Fruit fly (Drosophila melanogaster) whole organism, embryonic: ENCODE results near the gene Ddc.

Experiments
- Adf1 ChIP-seq: fragments of 200-800 bp; sonication (Bioruptor generic); IDR thresholded peaks from 2 replicates; pipeline ENCODE4 v1.3.6; 2022; ENCODE audit warnings: missing biosample characterization, missing genetic modification characterization
- BEAF-32 ChIP-seq: fragments of 200-800 bp; sonication (Bioruptor generic); optimal IDR thresholded peaks from 3 replicates; lab custom pipeline; 2017; ENCODE audit warnings: missing biosample characterization, missing genetic modification characterization, mild to moderate bottlenecking, moderate library complexity, missing genetic modification reagents
- CG1024 ChIP-seq: fragments of 200-800 bp; sonication (Bioruptor generic); IDR thresholded peaks from 2 replicates; pipeline ENCODE4 v1.3.6; 2022; ENCODE audit warnings: missing biosample characterization, missing genetic modification characterization
- CG10274 ChIP-seq: fragments of 200-800 bp; sonication (Bioruptor generic); optimal IDR thresholded peaks from 3 replicates; lab custom pipeline; 2017; ENCODE audit warnings: missing biosample characterization, mild to moderate bottlenecking, missing genetic modification characterization
- CG10654 ChIP-seq: fragments of 200-800 bp; sonication (Bioruptor generic); optimal IDR thresholded peaks from 2 replicates; lab custom pipeline; 2016; ENCODE audit warnings: missing biosample characterization, missing genetic modification characterization
- CG14710 ChIP-seq: fragments of 200-800 bp; sonication (Bioruptor generic); optimal IDR thresholded peaks from 3 replicates; lab custom pipeline; 2019; ENCODE audit warnings: missing biosample characterization, mild to moderate bottlenecking, missing genetic modification characterization, moderate library complexity
- CG14965 ChIP-seq: fragments of 200-800 bp; sonication (Bioruptor generic); optimal IDR thresholded peaks from 2 replicates; lab custom pipeline; 2016; ENCODE audit warnings: missing biosample characterization, missing genetic modification characterization, borderline replicate concordance
- CG15269 ChIP-seq: fragments of 200-800 bp; sonication (Bioruptor generic); optimal IDR thresholded peaks from 2 replicates; lab custom pipeline; 2018; ENCODE audit warnings: missing biosample characterization, mild to moderate bottlenecking, missing genetic modification characterization, moderate library complexity
- CG1647 ChIP-seq: fragments of 200-800 bp; sonication (Bioruptor generic); optimal IDR thresholded peaks from 3 replicates; lab custom pipeline; 2016; ENCODE audit warnings: missing biosample characterization, missing genetic modification characterization
- CG16813 ChIP-seq: fragments of 200-800 bp; sonication (Bioruptor generic); IDR thresholded peaks from 3 replicates; pipeline ENCODE4 v1.3.6; 2022; ENCODE audit warnings: missing biosample characterization, missing genetic modification characterization; ENCODE audit not compliant: partially characterized antibody
- CG17912 ChIP-seq: fragments of 200-800 bp; sonication (Bioruptor generic); optimal IDR thresholded peaks from 2 replicates; lab custom pipeline; 2018; ENCODE audit warnings: missing biosample characterization, mild to moderate bottlenecking, missing genetic modification characterization
- CG1832 ChIP-seq: fragments of 200-800 bp; sonication (Bioruptor generic); optimal IDR thresholded peaks from 2 replicates; lab custom pipeline; 2017; ENCODE audit warnings: missing biosample characterization, mild to moderate bottlenecking, missing genetic modification characterization, inconsistent platforms
- CG6272 ChIP-seq: fragments of 200-800 bp; sonication (Bioruptor generic); IDR thresholded peaks from 2 replicates; pipeline ENCODE4 v1.3.6; 2022; ENCODE audit warnings: missing biosample characterization, missing genetic modification characterization
- CG7556 ChIP-seq: fragments of 200-800 bp; sonication (Bioruptor generic); optimal IDR thresholded peaks from 2 replicates; lab custom pipeline; 2017; ENCODE audit warnings: missing biosample characterization, mild to moderate bottlenecking, missing genetic modification characterization
- CG9609 ChIP-seq: fragments of 200-800 bp; sonication (Bioruptor generic); optimal IDR thresholded peaks from 3 replicates; lab custom pipeline; 2016; ENCODE audit warnings: missing biosample characterization, missing genetic modification characterization
- D ChIP-seq, 2 experiments: fragments of 200-800 bp in 1 of 2; fragments of >200 bp in 1 of 2; sonication (Bioruptor generic) in 1 of 2; optimal IDR thresholded peaks; 2 replicates in 1 of 2; 3 replicates in 1 of 2; lab custom pipeline; 2017; ENCODE audit warnings: mild to moderate bottlenecking in 1 of 2, missing biosample characterization in 1 of 2, missing genetic modification characterization in 1 of 2, missing genetic modification reagents in 1 of 2
- Fer2 ChIP-seq: fragments of 200-800 bp; sonication (Bioruptor generic); optimal IDR thresholded peaks from 2 replicates; lab custom pipeline; 2018; ENCODE audit warnings: missing biosample characterization, mild to moderate bottlenecking, missing genetic modification characterization, moderate library complexity
- Gug ChIP-seq: fragments of 200-800 bp; sonication (Bioruptor generic); IDR thresholded peaks from 4 replicates; pipeline ENCODE4 v1.3.6; 2022; ENCODE audit warnings: missing biosample characterization, missing genetic modification characterization
- Hey ChIP-seq: fragments of 200-800 bp; sonication (Bioruptor generic); optimal IDR thresholded peaks from 3 replicates; lab custom pipeline; 2018; ENCODE audit warnings: missing biosample characterization, mild to moderate bottlenecking, missing genetic modification characterization
- Mes4 ChIP-seq: fragments of 200-800 bp; sonication (Bioruptor generic); optimal IDR thresholded peaks from 2 replicates; lab custom pipeline; 2016; ENCODE audit warnings: missing biosample characterization, missing genetic modification characterization
- Nf-YA ChIP-seq: fragments of 200-800 bp; sonication (Bioruptor generic); IDR thresholded peaks from 2 replicates; pipeline ENCODE4 v1.3.6; 2022; ENCODE audit warnings: missing biosample characterization, missing genetic modification characterization
- Oaz ChIP-seq: fragments of 200-800 bp; sonication (Bioruptor generic); IDR thresholded peaks from 2 replicates; pipeline ENCODE4 v1.3.6; 2022; ENCODE audit warnings: missing biosample characterization, missing genetic modification characterization
- Opbp ChIP-seq: fragments of 200-800 bp; sonication (Bioruptor generic); IDR thresholded peaks from 3 replicates; pipeline ENCODE4 v1.3.6; 2022; ENCODE audit warnings: missing biosample characterization, missing genetic modification characterization; ENCODE audit not compliant: partially characterized antibody
- Poxn ChIP-seq: fragments of 200-800 bp; sonication (Bioruptor generic); IDR thresholded peaks from 2 replicates; pipeline ENCODE4 v1.3.6; 2022; ENCODE audit warnings: missing biosample characterization, missing genetic modification characterization
- Ravus ChIP-seq: fragments of 200-800 bp; sonication (Bioruptor generic); IDR thresholded peaks from 2 replicates; pipeline ENCODE4 v1.3.6; 2022; ENCODE audit warnings: missing biosample characterization, missing genetic modification characterization
- Rfx ChIP-seq: fragments of 200-800 bp; sonication (Bioruptor generic); IDR thresholded peaks from 2 replicates; pipeline ENCODE4 v1.3.6; 2022; ENCODE audit warnings: missing biosample characterization, missing genetic modification characterization
- Sox100B ChIP-seq: fragments of 200-800 bp; sonication (Bioruptor generic); optimal IDR thresholded peaks from 3 replicates; lab custom pipeline; 2018; ENCODE audit warnings: missing biosample characterization, mild to moderate bottlenecking, missing genetic modification characterization
- Spps ChIP-seq: fragments of 200-800 bp; sonication (Bioruptor generic); optimal IDR thresholded peaks from 2 replicates; lab custom pipeline; 2018; ENCODE audit warnings: missing biosample characterization, mild to moderate bottlenecking, missing genetic modification characterization
- Trl ChIP-seq, 3 experiments: fragments of >200 bp in 2 of 3; fragments of 200-800 bp in 1 of 3; sonication (Bioruptor generic) in 1 of 3; optimal IDR thresholded peaks; 2 replicates in 1 of 3; 3 replicates in 2 of 3; lab custom pipeline; 2016 to 2017; ENCODE audit warnings: missing biosample characterization in 1 of 3, missing genetic modification characterization in 1 of 3
- abd-A ChIP-seq: fragments of 200-800 bp; sonication (Bioruptor generic); optimal IDR thresholded peaks from 3 replicates; lab custom pipeline; 2019; ENCODE audit warnings: missing biosample characterization, mild to moderate bottlenecking, missing genetic modification characterization, moderate library complexity
- ato ChIP-seq: fragments of 200-800 bp; sonication (Bioruptor generic); IDR thresholded peaks from 2 replicates; pipeline ENCODE4 v1.3.6; 2022; ENCODE audit warnings: missing biosample characterization, missing genetic modification characterization; ENCODE audit not compliant: partially characterized antibody
- az2 ChIP-seq: fragments of 200-800 bp; sonication (Bioruptor generic); optimal IDR thresholded peaks from 3 replicates; lab custom pipeline; 2016; ENCODE audit warnings: missing biosample characterization, missing genetic modification characterization
- bab2 ChIP-seq: fragments of 200-800 bp; sonication (Bioruptor generic); optimal IDR thresholded peaks from 2 replicates; lab custom pipeline; 2016; ENCODE audit warnings: missing biosample characterization, missing genetic modification characterization
- chinmo ChIP-seq: fragments of 200-800 bp; sonication (Bioruptor generic); IDR thresholded peaks from 4 replicates; pipeline ENCODE4 v1.3.6; 2022; ENCODE audit warnings: missing biosample characterization, missing genetic modification characterization; ENCODE audit not compliant: partially characterized antibody
- ci ChIP-seq: fragments of 200-800 bp; sonication (Bioruptor generic); IDR thresholded peaks from 3 replicates; pipeline ENCODE4 v1.3.6; 2022; ENCODE audit warnings: missing biosample characterization, missing genetic modification characterization
- crol ChIP-seq: fragments of 200-800 bp; sonication (Bioruptor generic); IDR thresholded peaks from 2 replicates; pipeline ENCODE4 v1.3.6; 2022; ENCODE audit warnings: missing biosample characterization, missing genetic modification characterization
- eyg ChIP-seq: fragments of 200-800 bp; sonication (Bioruptor generic); optimal IDR thresholded peaks from 3 replicates; lab custom pipeline; 2016; ENCODE audit warnings: missing biosample characterization, missing genetic modification characterization
- gsb-n ChIP-seq: fragments of 200-800 bp; sonication (Bioruptor generic); optimal IDR thresholded peaks from 3 replicates; lab custom pipeline; 2018; ENCODE audit warnings: missing biosample characterization, mild to moderate bottlenecking, missing genetic modification characterization
- her ChIP-seq: fragments of 200-800 bp; sonication (Bioruptor generic); optimal IDR thresholded peaks from 2 replicates; lab custom pipeline; 2016; ENCODE audit warnings: missing biosample characterization, missing genetic modification characterization
- nom ChIP-seq: fragments of 200-800 bp; sonication (Bioruptor generic); optimal IDR thresholded peaks from 2 replicates; lab custom pipeline; 2017; ENCODE audit warnings: missing biosample characterization, missing genetic modification characterization, mild to moderate bottlenecking, moderate library complexity, missing genetic modification reagents
- onecut ChIP-seq: fragments of 200-800 bp; sonication (Bioruptor generic); IDR thresholded peaks from 2 replicates; pipeline ENCODE4 v1.3.6; 2022; ENCODE audit warnings: missing biosample characterization, missing genetic modification characterization
- org-1 ChIP-seq: fragments of 200-800 bp; sonication (Bioruptor generic); optimal IDR thresholded peaks from 2 replicates; lab custom pipeline; 2017; ENCODE audit warnings: missing biosample characterization, missing genetic modification characterization
- pho ChIP-seq: fragments of 200-800 bp; sonication (Bioruptor generic); optimal IDR thresholded peaks from 2 replicates; lab custom pipeline; 2016; ENCODE audit warnings: missing biosample characterization, missing genetic modification characterization
- tgo ChIP-seq: fragments of 200-800 bp; sonication (Bioruptor generic); IDR thresholded peaks from 3 replicates; pipeline ENCODE4 v1.3.6; 2022; ENCODE audit warnings: missing biosample characterization, missing genetic modification characterization
- vfl ChIP-seq: fragments of 200-800 bp; sonication (Bioruptor generic); optimal IDR thresholded peaks from 2 replicates; lab custom pipeline; 2016; ENCODE audit warnings: missing biosample characterization, missing genetic modification characterization
- vvl ChIP-seq: fragments of 200-800 bp; sonication (Bioruptor generic); IDR thresholded peaks from 2 replicates; pipeline ENCODE4 v1.3.6; 2022; ENCODE audit warnings: missing biosample characterization, missing genetic modification characterization
- yki ChIP-seq: fragments of >200 bp; optimal IDR thresholded peaks from 3 replicates; lab custom pipeline; 2018
- zen ChIP-seq: fragments of 200-800 bp; sonication (Bioruptor generic); optimal IDR thresholded peaks from 3 replicates; lab custom pipeline; 2018; ENCODE audit warnings: missing biosample characterization, mild to moderate bottlenecking, missing genetic modification characterization, moderate library complexity

Gene Ddc

DNA sequence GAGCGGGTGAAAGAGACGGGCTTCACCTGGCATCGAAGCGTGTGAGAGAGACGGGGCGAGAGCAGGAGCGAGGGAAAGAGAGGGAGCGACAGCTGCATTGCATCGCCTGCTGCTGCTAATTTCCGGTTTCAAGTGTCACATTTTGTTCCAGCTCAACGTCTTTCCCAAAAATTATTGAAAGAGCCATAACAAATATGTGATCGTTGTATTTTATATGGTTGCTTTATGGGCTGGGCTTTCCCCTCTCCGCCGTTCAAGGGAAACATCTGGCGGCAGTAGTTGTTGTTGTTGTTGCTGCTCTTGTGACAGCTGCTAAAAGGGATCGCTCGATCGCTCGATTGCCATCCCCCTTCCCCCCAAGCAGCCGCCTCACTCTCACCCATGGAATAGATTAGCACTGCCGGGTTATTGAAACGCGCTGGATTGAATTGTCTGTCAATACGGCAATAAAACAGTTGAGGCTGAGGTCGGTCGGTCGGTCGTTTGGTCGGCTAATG lies 34.8 kb upstream of the Ddc start (continued):
- TF ChIP-seq zen (peak; percentile 44), CG15269 (tag; lab: Kevin White, UChicago) (no peak), Ravus (GFP tag; lab: Robert Waterston, UW) (no peak), eyg (GFP tag; lab: Kevin White, UChicago) (no peak), CG17912 (GFP tag; lab: Kevin White, UChicago) (no peak), tgo (no peak), Sox100B (GFP tag; lab: Kevin White, UChicago) (no peak), Poxn (GFP tag; lab: Robert Waterston, UW) (no peak), Opbp (GFP tag; lab: Robert Waterston, UW) (no peak), gsb-n (tag; lab: Kevin White, UChicago) (peak; percentile 80)

DNA sequence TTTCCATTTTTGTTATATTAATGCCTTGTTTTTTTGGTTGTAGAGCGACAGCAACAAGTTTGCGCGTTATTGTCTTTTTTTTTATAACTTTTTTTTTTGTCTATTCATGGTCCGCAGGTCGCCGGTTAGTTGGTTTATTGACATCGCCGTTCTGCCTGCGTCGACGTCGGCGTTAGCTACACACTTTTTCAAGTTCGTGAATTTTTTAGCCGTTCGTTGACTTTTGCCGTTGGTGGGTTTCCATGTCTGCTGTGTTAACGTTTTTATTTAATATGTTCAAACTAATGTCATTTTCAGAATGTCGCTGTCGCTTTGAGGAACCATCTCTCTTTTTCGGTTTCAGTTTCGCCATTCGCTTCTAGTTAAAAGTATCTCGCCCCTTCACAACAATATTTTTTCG lies 26.5 kb upstream of the Ddc start:
- TF ChIP-seq Gug, result no peak
- peak; percentile 78 for TF ChIP-seq Adf1 (GFP tag; lab: Robert Waterston, UW)
- TF ChIP-seq Oaz, result no peak
- no peak for TF ChIP-seq yki (lab: Kevin White, UChicago)
- no peak for TF ChIP-seq bab2
- no peak for TF ChIP-seq CG14965 (GFP tag; lab: Kevin White, UChicago)
- TF ChIP-seq chinmo (GFP tag; lab: Robert Waterston, UW), result 0 out of 4 replicates have a peak, but pooled peaks have one; percentile 60
- TF ChIP-seq CG9609 (GFP tag; lab: Kevin White, UChicago), result no peak
- no peak for TF ChIP-seq onecut (GFP tag; lab: Robert Waterston, UW)
- no peak for TF ChIP-seq Mes4
- TF ChIP-seq CG16813 (GFP tag; lab: Robert Waterston, UW), result no peak

DNA sequence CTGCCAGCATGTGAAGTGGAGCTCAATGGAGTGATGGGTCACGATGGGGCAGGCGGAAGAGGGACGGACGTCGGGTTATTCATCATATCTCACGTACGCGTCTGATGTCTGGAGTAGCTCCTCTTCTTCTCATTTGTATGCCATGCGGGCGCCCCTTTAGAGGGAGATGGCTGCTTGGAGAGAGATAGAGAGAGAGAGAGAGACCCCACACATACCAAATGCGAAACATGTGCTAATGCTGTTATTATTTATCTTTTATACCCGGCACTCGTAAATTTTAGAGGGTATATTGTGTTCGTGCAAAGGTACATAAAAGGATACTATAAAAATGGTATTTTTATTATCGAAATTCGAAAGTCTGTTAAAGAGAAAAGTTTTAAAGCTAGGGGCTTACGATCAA lies 25.9 kb upstream of the Ddc start:
- no peak for TF ChIP-seq Trl (optimal IDR thresholded peaks at IDR 0.05; lab: Kevin White, UChicago)
- TF ChIP-seq Trl (GFP tag; optimal IDR thresholded peaks at IDR 0.05; lab: Kevin White, UChicago), result no peak
- TF ChIP-seq CG6272 (GFP tag; lab: Robert Waterston, UW), result no peak
- no peak for TF ChIP-seq BEAF-32 (GFP tag; lab: Kevin White, UChicago)
- no peak for TF ChIP-seq CG14710
- no peak for TF ChIP-seq CG1024 (GFP tag; lab: Robert Waterston, UW)
- no peak for TF ChIP-seq az2 (GFP tag; lab: Kevin White, UChicago)
- TF ChIP-seq Hey (tag; lab: Kevin White, UChicago), result no peak
- TF ChIP-seq Spps (tag; lab: Kevin White, UChicago), result no peak
- TF ChIP-seq ci (GFP tag; lab: Robert Waterston, UW), result 0 out of 3 replicates have a peak, but pooled peaks have one; percentile 23
- TF ChIP-seq CG1832 (GFP tag; lab: Kevin White, UChicago), result peak; percentile 68
- peak; percentile 77 for TF ChIP-seq vvl (GFP tag; lab: Robert Waterston, UW)
- no peak for TF ChIP-seq Nf-YA (GFP tag; lab: Robert Waterston, UW)
- no peak for TF ChIP-seq her (GFP tag; lab: Kevin White, UChicago)
- TF ChIP-seq ato (GFP tag; lab: Robert Waterston, UW), result peak; percentile 17; the same call in 1 of the 2 replicates
- TF ChIP-seq pho (GFP tag; lab: Kevin White, UChicago), result no peak
- no peak for TF ChIP-seq D (optimal IDR thresholded peaks at IDR 0.05; lab: Kevin White, UChicago)
- TF ChIP-seq D (GFP tag; optimal IDR thresholded peaks at IDR 0.05; lab: Kevin White, UChicago), result no peak
- TF ChIP-seq Fer2, result no peak
- peak; percentile 50; the same call in 1 of the 2 replicates for TF ChIP-seq crol (GFP tag; lab: Robert Waterston, UW)
- TF ChIP-seq org-1 (GFP tag; lab: Kevin White, UChicago), result no peak
- TF ChIP-seq CG10654 (GFP tag; lab: Kevin White, UChicago), result no peak
- peak; percentile 12 for TF ChIP-seq abd-A
- peak; percentile 13 for TF ChIP-seq nom
- TF ChIP-seq CG10274, result no peak
- TF ChIP-seq vfl, result no peak
- no peak for TF ChIP-seq CG1647 (GFP tag; lab: Kevin White, UChicago)
- 0 out of 2 replicates have a peak, but pooled peaks have one; percentile 32 for TF ChIP-seq Rfx (GFP tag; lab: Robert Waterston, UW)
- TF ChIP-seq CG7556, result no peak
